Worm (Caenorhabditis elegans) whole organism, midembryonic: ENCODE measurements around the gene ama-1.

Source experiments
- cog-1 ChIP-seq: sonication (generic microtip); optimal IDR thresholded peaks from 2 replicates; lab custom pipeline; 2016; ENCODE audit warnings: missing genetic modification characterization, missing compliant biosample characterization
- flt-1 ChIP-seq: fragments of 200-800 bp; sonication (Bioruptor generic); IDR thresholded peaks from 2 replicates; pipeline ENCODE4 v1.3.6; 2022; ENCODE audit warnings: missing genetic modification characterization, missing compliant biosample characterization

ce11 chrIV:4259433-4259832 is 11.6 kb downstream of the ama-1 start:
- no peak for TF ChIP-seq cog-1 (tag; lab: Kevin White, UChicago)
- no peak for TF ChIP-seq flt-1 (GFP tag; lab: Robert Waterston, UW)
